Fruit fly (Drosophila melanogaster): Measurements from ENCODE around the gene CG17917.

CG17917 gene

dm6 chr3R:6329774-6330298 is 11.9 kb upstream of the CG17917 start, which contains the start of gene Osi18:
Gene Osi18 (plus strand): TSS chr3R:6330248.
- TF ChIP-seq Hr38 (GFP tag; optimal IDR thresholded peaks at IDR 0.05) (no peak), Ets21C (GFP tag; optimal IDR thresholded peaks at IDR 0.05) (no peak), topi (GFP tag; optimal IDR thresholded peaks at IDR 0.05) (no peak), Sox15 (GFP tag; optimal IDR thresholded peaks at IDR 0.05) (no peak), CG11294 (GFP tag; IDR thresholded peaks at IDR 0.05) (no peak), Sox102F (GFP tag; optimal IDR thresholded peaks at IDR 0.05) (no peak), Lpt (GFP tag; optimal IDR thresholded peaks at IDR 0.05) (no peak), dac (GFP tag; optimal IDR thresholded peaks at IDR 0.05) (no peak), OdsH (GFP tag; optimal IDR thresholded peaks at IDR 0.05) (no peak), eg (GFP tag; IDR thresholded peaks at IDR 0.05) (no peak), CG3032 (tag; optimal IDR thresholded peaks at IDR 0.05) (no peak), CG15336 (GFP tag; IDR thresholded peaks at IDR 0.05) (no peak), CG6276 (GFP tag; optimal IDR thresholded peaks at IDR 0.05) (no peak), CG6163 (GFP tag; IDR thresholded peaks at IDR 0.05) (no peak), Blimp-1 (GFP tag; optimal IDR thresholded peaks at IDR 0.05) (no peak), Eip75B (GFP tag; optimal IDR thresholded peaks at IDR 0.05) (no peak), fkh (GFP tag; optimal IDR thresholded peaks at IDR 0.05) (no peak), CG16779 (tag; optimal IDR thresholded peaks at IDR 0.05) (no peak)

- TF ChIP-seq Smox (GFP tag; optimal IDR thresholded peaks at IDR 0.05): no peak
- TF ChIP-seq fd85E (GFP tag; optimal IDR thresholded peaks at IDR 0.05): no peak
- TF ChIP-seq ss (GFP tag; optimal IDR thresholded peaks at IDR 0.05): no peak
- no peak for TF ChIP-seq CG8119 (GFP tag; IDR thresholded peaks at IDR 0.05)
These were observed 6.8 kb upstream of the CG17917 start, which contains the start of gene Osi19 for dm6 chr3R:6334906-6335433. Gene Osi19 (plus strand): TSS chr3R:6335362.

dm6 chr3R:6337397-6337796 is 4.4 kb upstream of the CG17917 start:
- TF ChIP-seq net (GFP tag; optimal IDR thresholded peaks at IDR 0.05): no peak
- no peak for TF ChIP-seq vri (GFP tag; optimal IDR thresholded peaks at IDR 0.05)
- TF ChIP-seq CG6854 (GFP tag; optimal IDR thresholded peaks at IDR 0.05): no peak

dm6 chr3R:6339795-6340194 is 2.0 kb upstream of the CG17917 start, which contains the start of gene Osi20:
Gene Osi20 (plus strand): TSS chr3R:6340095.
- TF ChIP-seq CG6276 (GFP tag; optimal IDR thresholded peaks at IDR 0.05) (no peak), CG11902 (GFP tag; optimal IDR thresholded peaks at IDR 0.05) (no peak)

dm6 chr3R:6342702-6343101 is 934 bp downstream of the CG17917 start, which contains the start of gene CG10298:
Gene CG10298 (plus strand): TSS chr3R:6343002.
- TF ChIP-seq lz (GFP tag; optimal IDR thresholded peaks at IDR 0.05): no peak
- TF ChIP-seq CG8319 (GFP tag; optimal IDR thresholded peaks at IDR 0.05): no peak
- TF ChIP-seq fkh (GFP tag; optimal IDR thresholded peaks at IDR 0.05): no peak
- TF ChIP-seq Eip75B (GFP tag; optimal IDR thresholded peaks at IDR 0.05): no peak
- TF ChIP-seq CG6276 (GFP tag; optimal IDR thresholded peaks at IDR 0.05): no peak
- no peak for TF ChIP-seq Hr38 (GFP tag; optimal IDR thresholded peaks at IDR 0.05)
- TF ChIP-seq cyc (GFP tag; optimal IDR thresholded peaks at IDR 0.05): no peak
- TF ChIP-seq CG4318 (GFP tag; optimal IDR thresholded peaks at IDR 0.05): no peak
- TF ChIP-seq CG11294 (GFP tag; IDR thresholded peaks at IDR 0.05): no peak
- TF ChIP-seq spab (GFP tag; optimal IDR thresholded peaks at IDR 0.05): no peak
- TF ChIP-seq Ets96B (tag; optimal IDR thresholded peaks at IDR 0.05): no peak
- TF ChIP-seq CG6808 (GFP tag; optimal IDR thresholded peaks at IDR 0.05): no peak
- TF ChIP-seq CG34406 (GFP tag; optimal IDR thresholded peaks at IDR 0.05): no peak
- TF ChIP-seq Ets21C (GFP tag; optimal IDR thresholded peaks at IDR 0.05): no peak
